Worm (Caenorhabditis elegans): ENCODE results near the gene B0491.6.

- TF ChIP-seq him-1 (tag; optimal IDR thresholded peaks at IDR 0.05) = no peak
- TF ChIP-seq dao-5 (tag; optimal IDR thresholded peaks at IDR 0.05) = no peak
- TF ChIP-seq W03F9.2 (tag; optimal IDR thresholded peaks at IDR 0.05) = no peak
Measured at ce11 chrII:11349892-11350291, 1.7 kb upstream of the B0491.6 start, which contains the start of gene dph-5.

All from whole organism, L4/young adult.